Worm (Caenorhabditis elegans): ENCODE results near the gene nhl-1.

nhl-1 gene

ce11 chrIII:9185722-9186121, 32.0 kb upstream of the nhl-1 start, which contains the start of gene ZC84.7:
Gene ZC84.7, plus strand, starts transcription at chrIII:9186022.
- TF ChIP-seq ztf-4 (tag; optimal IDR thresholded peaks at IDR 0.05) (no peak), ceh-16 (tag; optimal IDR thresholded peaks at IDR 0.05) (no peak), unc-39 (tag; optimal IDR thresholded peaks at IDR 0.05) (no peak), zag-1 (tag; optimal IDR thresholded peaks at IDR 0.05) (no peak), fos-1 (tag; optimal IDR thresholded peaks at IDR 0.05) (no peak), fkh-2 (tag; optimal IDR thresholded peaks at IDR 0.05) (no peak), aly-2 (tag; optimal IDR thresholded peaks at IDR 0.05) (no peak), mdl-1 (tag; optimal IDR thresholded peaks at IDR 0.05) (no peak), egl-5 (tag; optimal IDR thresholded peaks at IDR 0.05) (no peak), nhr-237 (tag; optimal IDR thresholded peaks at IDR 0.05) (no peak), elt-1 (tag; optimal IDR thresholded peaks at IDR 0.05) (no peak), nhr-43 (tag; optimal IDR thresholded peaks at IDR 0.05; ENCODE audit: poor library complexity, severe bottlenecking) (no peak), R02D3.7 (tag; optimal IDR thresholded peaks at IDR 0.05) (no peak), snpc-4 (tag; optimal IDR thresholded peaks at IDR 0.05) (no peak), lin-15B (tag; optimal IDR thresholded peaks at IDR 0.05) (no peak), elt-3 (tag; optimal IDR thresholded peaks at IDR 0.05) (no peak)

DNA sequence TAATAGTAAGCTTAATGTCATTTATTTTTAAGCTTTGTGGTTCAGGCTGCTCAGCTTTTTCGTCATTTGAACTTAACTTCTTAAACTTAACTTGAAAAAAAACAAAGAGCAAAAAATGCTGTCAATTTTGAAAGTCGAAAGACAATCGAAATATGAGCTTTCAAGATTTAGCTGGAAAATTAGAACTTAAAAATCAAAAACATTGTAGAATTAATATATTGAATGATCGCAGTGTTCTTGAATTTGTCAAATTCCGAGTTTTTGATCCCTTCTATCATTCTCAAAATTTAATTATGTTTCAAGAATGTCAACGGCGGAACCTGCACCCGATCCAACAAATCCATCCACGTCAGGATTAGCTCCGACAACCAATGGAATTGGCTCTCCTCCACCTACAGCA, 27.5 kb upstream of the nhl-1 start, which contains the start of gene tax-4:
Gene tax-4 (plus strand): TSS at position 301 of the 400 bp plus-strand sequence.
- TF ChIP-seq pha-4 (tag; optimal IDR thresholded peaks at IDR 0.05) (no peak), lin-15B (tag; optimal IDR thresholded peaks at IDR 0.05) (no peak), ceh-16 (tag; optimal IDR thresholded peaks at IDR 0.05) (no peak), fos-1 (tag; optimal IDR thresholded peaks at IDR 0.05) (no peak), elt-2 (tag; optimal IDR thresholded peaks at IDR 0.05) (no peak), nhr-76 (tag; optimal IDR thresholded peaks at IDR 0.05) (no peak), aly-2 (tag; optimal IDR thresholded peaks at IDR 0.05) (no peak)

DNA sequence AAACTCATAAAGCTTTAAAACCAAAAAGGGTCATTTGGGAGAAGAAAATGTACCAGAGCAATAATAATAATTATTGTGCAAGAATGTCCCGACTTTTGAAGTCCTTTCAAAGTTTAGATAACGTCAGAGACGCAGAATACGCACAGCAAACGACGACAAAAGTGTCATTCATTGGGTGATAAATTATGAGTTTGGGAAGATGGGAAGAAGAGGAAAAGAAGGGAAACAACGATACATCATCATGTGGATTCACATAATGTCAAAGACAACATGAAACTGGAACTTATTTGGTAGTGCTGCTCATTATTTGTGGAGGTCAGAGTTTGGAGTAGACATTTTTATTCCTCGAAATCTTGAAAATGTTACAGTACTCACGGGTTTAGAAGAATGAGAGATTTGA, 24.2 kb upstream of the nhl-1 start:
- TF ChIP-seq eor-1 (tag; optimal IDR thresholded peaks at IDR 0.05): no peak
- peak; percentile 19 for TF ChIP-seq lin-39 (tag; optimal IDR thresholded peaks at IDR 0.05)
- peak; percentile 37 for TF ChIP-seq egl-5 (tag; optimal IDR thresholded peaks at IDR 0.05)
- peak; percentile 1 for TF ChIP-seq unc-62 (GFP tag; optimal IDR thresholded peaks at IDR 0.05)
- no peak for TF ChIP-seq nhr-77 (tag; optimal IDR thresholded peaks at IDR 0.05)
- no peak for TF ChIP-seq ama-1 (optimal IDR thresholded peaks at IDR 0.05)
- no peak for TF ChIP-seq skn-1 (tag; optimal IDR thresholded peaks at IDR 0.05)
- no peak for TF ChIP-seq pha-4 (tag; optimal IDR thresholded peaks at IDR 0.05)

DNA sequence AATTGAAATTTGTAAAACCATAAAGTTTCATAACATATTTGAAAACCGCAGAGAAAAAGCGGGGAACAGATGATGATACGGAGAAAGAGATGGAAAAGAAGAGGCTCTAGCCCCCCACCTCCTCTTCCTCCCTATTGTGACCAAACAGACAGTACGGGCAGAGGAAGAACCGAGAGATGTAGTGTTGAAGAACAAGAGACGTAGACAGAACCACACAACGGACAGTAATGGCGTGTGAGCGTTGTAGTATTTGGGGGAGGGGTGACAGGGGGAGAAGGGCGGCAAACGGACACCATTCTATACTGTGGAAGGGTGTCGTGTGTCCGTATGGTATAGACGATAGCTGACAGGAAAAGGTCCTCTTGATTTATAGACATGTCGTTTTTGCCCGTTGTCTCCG, 22.3 kb upstream of the nhl-1 start:
- TF ChIP-seq elt-3 (tag; optimal IDR thresholded peaks at IDR 0.05) (no peak), zag-1 (tag; optimal IDR thresholded peaks at IDR 0.05) (no peak), mdl-1 (tag; optimal IDR thresholded peaks at IDR 0.05) (no peak), lin-39 (tag; optimal IDR thresholded peaks at IDR 0.05) (no peak), nfya-1 (tag; optimal IDR thresholded peaks at IDR 0.05; ENCODE audit: insufficient read depth) (no peak), hmg-11 (tag; optimal IDR thresholded peaks at IDR 0.05) (peak; percentile 25), ceh-28 (tag; optimal IDR thresholded peaks at IDR 0.05) (no peak), ztf-4 (tag; optimal IDR thresholded peaks at IDR 0.05) (no peak)

- TF ChIP-seq skn-1 (tag; optimal IDR thresholded peaks at IDR 0.05) (no peak), egl-5 (tag; optimal IDR thresholded peaks at IDR 0.05) (peak; percentile 2), elt-3 (tag; optimal IDR thresholded peaks at IDR 0.05) (peak in 1 of 3 experiments; percentile 27)
Observed at ce11 chrIII:9173239-9173638, 19.5 kb upstream of the nhl-1 start.

DNA sequence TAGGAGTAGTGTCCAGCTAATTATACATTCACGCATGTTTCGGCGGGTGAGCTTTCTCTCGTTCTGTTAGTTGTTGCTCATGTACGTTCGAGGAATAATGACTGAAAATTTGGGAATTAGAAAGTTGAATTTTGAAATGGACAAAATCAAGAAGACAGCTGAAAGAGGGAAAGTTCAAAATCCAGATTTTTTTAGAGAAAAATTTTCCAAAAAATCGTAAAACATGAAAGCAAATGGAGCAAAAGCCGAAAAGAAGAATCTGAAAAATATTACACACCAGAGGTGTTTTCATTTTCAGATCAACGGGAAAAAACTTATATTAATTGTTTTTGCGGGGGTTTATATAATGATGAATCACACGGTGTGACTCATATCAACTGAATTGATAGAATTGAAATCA, 19.0 kb upstream of the nhl-1 start, which contains the start of gene ina-1:
Gene ina-1 (minus strand): TSS at position 101 of the 400 bp plus-strand sequence.
- TF ChIP-seq nhr-237 (tag; optimal IDR thresholded peaks at IDR 0.05): no peak
- TF ChIP-seq fos-1 (tag; optimal IDR thresholded peaks at IDR 0.05): no peak
- TF ChIP-seq unc-62 (GFP tag; optimal IDR thresholded peaks at IDR 0.05): no peak
- no peak for TF ChIP-seq nhr-23 (tag; optimal IDR thresholded peaks at IDR 0.05)
- TF ChIP-seq ZK546.5 (tag; optimal IDR thresholded peaks at IDR 0.05): no peak
- TF ChIP-seq ceh-16 (tag; optimal IDR thresholded peaks at IDR 0.05): no peak
- TF ChIP-seq elt-2 (tag; optimal IDR thresholded peaks at IDR 0.05): no peak
- TF ChIP-seq fkh-10 (GFP tag; optimal IDR thresholded peaks at IDR 0.05): no peak

All from whole organism, L3 larva.